Fruit fly (Drosophila melanogaster) whole organism, embryonic: Measurements from ENCODE around the gene CG11920.

Source experiments
- ATbp ChIP-seq: fragments of 200-800 bp; sonication (Bioruptor generic); optimal IDR thresholded peaks from 2 replicates; lab custom pipeline; 2017; ENCODE audit warnings: missing biosample characterization, mild to moderate bottlenecking, missing genetic modification characterization, missing genetic modification reagents
- Adf1 ChIP-seq: fragments of 200-800 bp; sonication (Bioruptor generic); IDR thresholded peaks from 2 replicates; pipeline ENCODE4 v1.3.6; 2022; ENCODE audit warnings: missing biosample characterization, missing genetic modification characterization
- Awh ChIP-seq: fragments of 200-800 bp; sonication (Bioruptor generic); IDR thresholded peaks from 2 replicates; pipeline ENCODE4, ENCODE4 v1.3.6; 2022; ENCODE audit warnings: missing biosample characterization, missing genetic modification characterization
- Bdp1 ChIP-seq: fragments of 200-800 bp; sonication (Bioruptor generic); optimal IDR thresholded peaks from 3 replicates; lab custom pipeline; 2016; ENCODE audit warnings: missing biosample characterization, missing genetic modification characterization
- CG10543 ChIP-seq: fragments of 200-800 bp; sonication (Bioruptor generic); optimal IDR thresholded peaks from 3 replicates; lab custom pipeline; 2017; ENCODE audit warnings: missing biosample characterization, mild to moderate bottlenecking, missing genetic modification characterization, moderate library complexity
- CG11723 ChIP-seq: fragments of 200-800 bp; sonication (Bioruptor generic); optimal IDR thresholded peaks from 2 replicates; lab custom pipeline; 2017; ENCODE audit warnings: missing biosample characterization, mild to moderate bottlenecking, missing genetic modification characterization
- CG12236 ChIP-seq: fragments of 200-800 bp; sonication (Bioruptor generic); optimal IDR thresholded peaks from 2 replicates; lab custom pipeline; 2016; ENCODE audit warnings: missing biosample characterization, missing genetic modification characterization
- CG15479 ChIP-seq: fragments of 200-800 bp; sonication (Bioruptor generic); optimal IDR thresholded peaks from 3 replicates; lab custom pipeline; 2019; ENCODE audit warnings: missing biosample characterization, mild to moderate bottlenecking, missing genetic modification characterization, moderate library complexity
- CG17361 ChIP-seq: fragments of 200-800 bp; sonication (Bioruptor generic); IDR thresholded peaks from 3 replicates; pipeline ENCODE4 v1.3.6; 2022; ENCODE audit warnings: missing biosample characterization, missing genetic modification characterization
- CG32767 ChIP-seq: fragments of 200-800 bp; sonication (Bioruptor generic); IDR thresholded peaks from 2 replicates; pipeline ENCODE4 v1.3.6; 2022; ENCODE audit warnings: missing biosample characterization, missing genetic modification characterization
- CG3847 ChIP-seq: fragments of 200-800 bp; sonication (Bioruptor generic); IDR thresholded peaks from 2 replicates; pipeline ENCODE4 v1.3.6; 2022; ENCODE audit warnings: missing biosample characterization, missing genetic modification characterization
- CG5180 ChIP-seq: fragments of 200-800 bp; sonication (Bioruptor generic); optimal IDR thresholded peaks from 3 replicates; lab custom pipeline; 2017; ENCODE audit warnings: missing biosample characterization, missing genetic modification characterization, mild to moderate bottlenecking, moderate library complexity, missing genetic modification reagents
- CG7963 ChIP-seq: fragments of 200-800 bp; sonication (Bioruptor generic); IDR thresholded peaks from 3 replicates; pipeline ENCODE4 v1.3.6; 2022; ENCODE audit warnings: missing biosample characterization, missing genetic modification characterization; ENCODE audit not compliant: partially characterized antibody
- CG8924 ChIP-seq: fragments of 200-800 bp; optimal IDR thresholded peaks from 3 replicates; lab custom pipeline; 2019; ENCODE audit warnings: missing biosample characterization, mild to moderate bottlenecking, missing genetic modification characterization, moderate library complexity
- Chrac-16 ChIP-seq: fragments of 200-800 bp; sonication (Bioruptor generic); optimal IDR thresholded peaks from 3 replicates; lab custom pipeline; 2016; ENCODE audit warnings: missing biosample characterization, missing genetic modification characterization
- D ChIP-seq, 2 experiments: fragments of 200-800 bp in 1 of 2; fragments of >200 bp in 1 of 2; sonication (Bioruptor generic) in 1 of 2; optimal IDR thresholded peaks; 2 replicates in 1 of 2; 3 replicates in 1 of 2; lab custom pipeline; 2017; ENCODE audit warnings: mild to moderate bottlenecking in 1 of 2, missing biosample characterization in 1 of 2, missing genetic modification characterization in 1 of 2, missing genetic modification reagents in 1 of 2
- Dfd ChIP-seq, 2 experiments: fragments of >200 bp; optimal IDR thresholded peaks; 2 replicates each; lab custom pipeline; 2017; ENCODE audit warnings: missing biosample characterization in 2 of 2, missing genetic modification characterization in 2 of 2
- Fer1 ChIP-seq: fragments of 200-800 bp; sonication (Bioruptor generic); optimal IDR thresholded peaks from 2 replicates; lab custom pipeline; 2017; ENCODE audit warnings: missing biosample characterization, mild to moderate bottlenecking, missing genetic modification characterization
- HHEX ChIP-seq: fragments of 200-800 bp; sonication (Bioruptor generic); optimal IDR thresholded peaks from 3 replicates; lab custom pipeline; 2017; ENCODE audit warnings: missing biosample characterization, mild to moderate bottlenecking, missing genetic modification characterization, missing genetic modification reagents
- Hand ChIP-seq: fragments of 200-800 bp; sonication (Bioruptor generic); optimal IDR thresholded peaks from 2 replicates; lab custom pipeline; 2017; ENCODE audit warnings: mild to moderate bottlenecking, missing biosample characterization, missing genetic modification reagents, missing genetic modification characterization
- Hr3 ChIP-seq: fragments of 200-800 bp; sonication (Bioruptor generic); optimal IDR thresholded peaks from 3 replicates; lab custom pipeline; 2016; ENCODE audit warnings: missing biosample characterization, missing genetic modification characterization
- Hr78 ChIP-seq, 2 experiments: fragments of 200-800 bp in 1 of 2; fragments of >200 bp in 1 of 2; sonication (Bioruptor generic) in 1 of 2; optimal IDR thresholded peaks; 2 replicates each; lab custom pipeline; 2017 to 2019; ENCODE audit warnings: missing biosample characterization in 2 of 2, missing genetic modification characterization in 2 of 2, mild to moderate bottlenecking in 1 of 2, moderate library complexity in 1 of 2
- Kr ChIP-seq: fragments of 200-800 bp; sonication (Bioruptor generic); optimal IDR thresholded peaks from 2 replicates; lab custom pipeline; 2017; ENCODE audit warnings: missing biosample characterization, mild to moderate bottlenecking, missing genetic modification characterization
- Myb ChIP-seq: fragments of 200-800 bp; sonication (Bioruptor generic); optimal IDR thresholded peaks from 2 replicates; lab custom pipeline; 2016; ENCODE audit warnings: missing biosample characterization, missing genetic modification characterization
- Oaz ChIP-seq: fragments of 200-800 bp; sonication (Bioruptor generic); IDR thresholded peaks from 2 replicates; pipeline ENCODE4 v1.3.6; 2022; ENCODE audit warnings: missing biosample characterization, missing genetic modification characterization
- Ssrp ChIP-seq: fragments of 200-800 bp; sonication (Bioruptor generic); optimal IDR thresholded peaks from 2 replicates; lab custom pipeline; 2018; ENCODE audit warnings: missing biosample characterization, mild to moderate bottlenecking, missing genetic modification characterization, moderate library complexity
- TFAM ChIP-seq: fragments of 200-800 bp; sonication (Bioruptor generic); optimal IDR thresholded peaks from 2 replicates; lab custom pipeline; 2017; ENCODE audit warnings: missing biosample characterization, missing genetic modification characterization, inconsistent platforms
- Tbp ChIP-seq: fragments of >200 bp; optimal IDR thresholded peaks from 2 replicates; lab custom pipeline; 2018; ENCODE audit warnings: missing biosample characterization, missing genetic modification characterization
- YL-1 ChIP-seq: fragments of 200-800 bp; sonication (Bioruptor generic); optimal IDR thresholded peaks from 3 replicates; lab custom pipeline; 2017; ENCODE audit warnings: missing biosample characterization, mild to moderate bottlenecking, missing genetic modification characterization
- ara ChIP-seq: fragments of 200-800 bp; sonication (Bioruptor generic); IDR thresholded peaks from 2 replicates; pipeline ENCODE4 v1.3.6; 2022; ENCODE audit warnings: missing biosample characterization, missing genetic modification characterization
- da ChIP-seq: fragments of 200-800 bp; sonication (Bioruptor generic); optimal IDR thresholded peaks from 2 replicates; lab custom pipeline; 2016; ENCODE audit warnings: missing biosample characterization, missing genetic modification characterization
- disco-r ChIP-seq: fragments of 200-800 bp; sonication (Bioruptor generic); optimal IDR thresholded peaks from 2 replicates; lab custom pipeline; 2016; ENCODE audit warnings: missing biosample characterization, missing genetic modification characterization
- dysf ChIP-seq: fragments of 200-800 bp; sonication (Bioruptor generic); IDR thresholded peaks from 3 replicates; pipeline ENCODE4 v1.3.6; 2022; ENCODE audit warnings: missing biosample characterization, missing genetic modification characterization
- exex ChIP-seq: fragments of 200-800 bp; sonication (Bioruptor generic); optimal IDR thresholded peaks from 4 replicates; lab custom pipeline; 2018; ENCODE audit warnings: missing biosample characterization, mild to moderate bottlenecking, missing genetic modification characterization, moderate library complexity
- gcm2 ChIP-seq: fragments of 200-800 bp; sonication (Bioruptor generic); optimal IDR thresholded peaks from 2 replicates; lab custom pipeline; 2016; ENCODE audit warnings: missing biosample characterization, missing genetic modification characterization
- gt ChIP-seq: fragments of 200-800 bp; sonication (Bioruptor generic); IDR thresholded peaks from 2 replicates; pipeline ENCODE4 v1.3.6; 2022; ENCODE audit warnings: missing biosample characterization, missing genetic modification characterization
- jigr1 ChIP-seq: fragments of 200-800 bp; sonication (Bioruptor generic); IDR thresholded peaks from 3 replicates; pipeline ENCODE4 v1.3.6; 2022; ENCODE audit warnings: missing biosample characterization, missing genetic modification characterization
- jing ChIP-seq: fragments of 200-800 bp; sonication (Bioruptor generic); optimal IDR thresholded peaks from 2 replicates; lab custom pipeline; 2018; ENCODE audit warnings: missing biosample characterization, mild to moderate bottlenecking, missing genetic modification characterization
- jumu ChIP-seq: fragments of 200-800 bp; sonication (Bioruptor generic); optimal IDR thresholded peaks from 3 replicates; lab custom pipeline; 2016; ENCODE audit warnings: missing biosample characterization, missing genetic modification characterization
- lilli ChIP-seq: fragments of 200-800 bp; sonication (Bioruptor generic); optimal IDR thresholded peaks from 3 replicates; lab custom pipeline; 2016; ENCODE audit warnings: missing biosample characterization, missing genetic modification characterization
- luna ChIP-seq: fragments of 200-800 bp; sonication (Bioruptor generic); optimal IDR thresholded peaks from 2 replicates; lab custom pipeline; 2016; ENCODE audit warnings: missing biosample characterization, missing genetic modification characterization
- p53 ChIP-seq: fragments of 200-800 bp; sonication (Bioruptor generic); optimal IDR thresholded peaks from 2 replicates; lab custom pipeline; 2016; ENCODE audit warnings: missing biosample characterization, missing genetic modification characterization
- prd ChIP-seq, 3 experiments: fragments of >200 bp in 2 of 3; fragments of 200-800 bp in 1 of 3; sonication (Bioruptor generic) in 1 of 3; optimal IDR thresholded peaks in 2 of 3; IDR thresholded peaks in 1 of 3; 2 replicates in 2 of 3; 3 replicates in 1 of 3; pipeline versions ENCODE4 v1.3.6 to Lab custom; 2017 to 2022; ENCODE audit warnings: missing biosample characterization in 1 of 3, missing genetic modification characterization in 1 of 3
- rib ChIP-seq: fragments of 200-800 bp; sonication (Bioruptor generic); IDR thresholded peaks from 2 replicates; pipeline ENCODE4 v1.3.6; 2022; ENCODE audit warnings: missing biosample characterization, missing genetic modification characterization
- salm ChIP-seq: fragments of 200-800 bp; sonication (Bioruptor generic); optimal IDR thresholded peaks from 2 replicates; lab custom pipeline; 2018; ENCODE audit warnings: missing biosample characterization, mild to moderate bottlenecking, missing genetic modification characterization
- sisA ChIP-seq: fragments of 200-800 bp; sonication (Bioruptor generic); IDR thresholded peaks from 2 replicates; pipeline ENCODE4 v1.3.6; 2022; ENCODE audit warnings: missing biosample characterization, missing genetic modification characterization
- ssp ChIP-seq: fragments of 200-800 bp; sonication (Bioruptor generic); IDR thresholded peaks from 2 replicates; pipeline ENCODE4 v1.3.6; 2022; ENCODE audit warnings: missing biosample characterization, missing genetic modification characterization
- toy ChIP-seq: fragments of 200-800 bp; sonication (Bioruptor generic); IDR thresholded peaks from 2 replicates; pipeline ENCODE4 v1.3.6; 2022; ENCODE audit warnings: missing biosample characterization, missing genetic modification characterization
- trh ChIP-seq: fragments of 200-800 bp; sonication (Bioruptor generic); optimal IDR thresholded peaks from 2 replicates; lab custom pipeline; 2016; ENCODE audit warnings: missing biosample characterization, missing genetic modification characterization
- vnd ChIP-seq: fragments of 200-800 bp; sonication (Bioruptor generic); IDR thresholded peaks from 3 replicates; pipeline ENCODE4 v1.3.6; 2022; ENCODE audit warnings: missing biosample characterization, missing genetic modification characterization; ENCODE audit not compliant: partially characterized antibody

The CG11920 gene

dm6 chr3R:25069569-25069968, 5.1 kb upstream of the CG11920 start, which contains the start of the genes Stt3B and CG11839 (continued):
- TF ChIP-seq Dfd (GFP tag; optimal IDR thresholded peaks at IDR 0.05; lab: Kevin White, UChicago), result no peak
- no peak for TF ChIP-seq CG10543 (GFP tag; lab: Kevin White, UChicago)
- TF ChIP-seq CG17361 (GFP tag; lab: Robert Waterston, UW), result no peak; the same call in 1 of the 3 replicates
- no peak for TF ChIP-seq CG11723
- TF ChIP-seq jing (GFP tag; lab: Kevin White, UChicago), result no peak
- TF ChIP-seq ATbp (GFP tag; lab: Kevin White, UChicago), result no peak
- no peak for TF ChIP-seq TFAM (GFP tag; lab: Kevin White, UChicago)
- no peak for TF ChIP-seq jigr1 (GFP tag; lab: Robert Waterston, UW)
- peak; percentile 46 for TF ChIP-seq CG12236 (GFP tag; lab: Kevin White, UChicago)
- TF ChIP-seq D (optimal IDR thresholded peaks at IDR 0.05; lab: Kevin White, UChicago), result no peak
- TF ChIP-seq D (GFP tag; optimal IDR thresholded peaks at IDR 0.05; lab: Kevin White, UChicago), result no peak
- TF ChIP-seq Myb, result peak; percentile 73
- TF ChIP-seq Kr, result no peak
- peak; percentile 60 for TF ChIP-seq Bdp1
- no peak for TF ChIP-seq CG5180 (GFP tag; lab: Kevin White, UChicago)
- TF ChIP-seq salm (tag; lab: Kevin White, UChicago), result peak; percentile 3
- TF ChIP-seq Awh (GFP tag; lab: Robert Waterston, UW), result no peak
- TF ChIP-seq jumu (GFP tag; lab: Kevin White, UChicago), result peak; percentile 82
- TF ChIP-seq ssp (GFP tag; lab: Robert Waterston, UW), result no peak
- no peak for TF ChIP-seq sisA (GFP tag; lab: Robert Waterston, UW)
- TF ChIP-seq lilli, result peak; percentile 90
- no peak; the same call in 1 of the 2 replicates for TF ChIP-seq ara
- TF ChIP-seq Fer1, result peak; percentile 76
- peak; percentile 54 for TF ChIP-seq Ssrp (tag; lab: Kevin White, UChicago)
- peak; percentile 79 for TF ChIP-seq YL-1 (GFP tag; lab: Kevin White, UChicago)
- TF ChIP-seq CG8924 (tag; lab: Kevin White, UChicago), result peak; percentile 67
- TF ChIP-seq rib (GFP tag; lab: Robert Waterston, UW), result no peak
- TF ChIP-seq HHEX (GFP tag; lab: Kevin White, UChicago), result no peak
- TF ChIP-seq prd (optimal IDR thresholded peaks at IDR 0.05; lab: Kevin White, UChicago), result no peak
- TF ChIP-seq prd (GFP tag; IDR thresholded peaks at IDR 0.05; lab: Robert Waterston, UW), result peak; percentile 79
- TF ChIP-seq CG15479 (GFP tag; lab: Kevin White, UChicago), result no peak
- peak; percentile 75 for TF ChIP-seq Chrac-16 (GFP tag; lab: Kevin White, UChicago)
- peak; percentile 66; the same call in 2 of the 3 replicates for TF ChIP-seq CG7963 (GFP tag; lab: Robert Waterston, UW)
- TF ChIP-seq Oaz (GFP tag; lab: Robert Waterston, UW), result 0 out of 2 replicates have a peak, but pooled peaks have one; percentile 55
- no peak for TF ChIP-seq gt
- peak; percentile 90 for TF ChIP-seq vnd
- peak; percentile 91 for TF ChIP-seq CG3847 (GFP tag; lab: Robert Waterston, UW)
- TF ChIP-seq da (GFP tag; lab: Kevin White, UChicago), result peak; percentile 18
- TF ChIP-seq Hr3 (GFP tag; lab: Kevin White, UChicago), result peak; percentile 78
- peak; percentile 30 for TF ChIP-seq trh (GFP tag; lab: Kevin White, UChicago)
- no peak for TF ChIP-seq exex (tag; lab: Kevin White, UChicago)
- peak; percentile 71; the same call in 2 of the 3 replicates for TF ChIP-seq dysf
- TF ChIP-seq Adf1 (GFP tag; lab: Robert Waterston, UW), result no peak
- TF ChIP-seq CG32767, result no peak
- TF ChIP-seq p53 (GFP tag; lab: Kevin White, UChicago), result no peak
- TF ChIP-seq disco-r (GFP tag; lab: Kevin White, UChicago), result peak; percentile 17
- no peak for TF ChIP-seq Hand (GFP tag; lab: Kevin White, UChicago)
- TF ChIP-seq Hr78 (GFP tag; optimal IDR thresholded peaks at IDR 0.05; lab: Kevin White, UChicago), result no peak
- no peak for TF ChIP-seq Tbp
- peak; percentile 45 for TF ChIP-seq gcm2 (GFP tag; lab: Kevin White, UChicago)
- no peak for TF ChIP-seq toy (GFP tag; lab: Robert Waterston, UW)
- TF ChIP-seq luna (GFP tag; lab: Kevin White, UChicago), result peak; percentile 25
